Fruit fly (Drosophila melanogaster): ENCODE measurements around the gene aop.

aop gene

DNA sequence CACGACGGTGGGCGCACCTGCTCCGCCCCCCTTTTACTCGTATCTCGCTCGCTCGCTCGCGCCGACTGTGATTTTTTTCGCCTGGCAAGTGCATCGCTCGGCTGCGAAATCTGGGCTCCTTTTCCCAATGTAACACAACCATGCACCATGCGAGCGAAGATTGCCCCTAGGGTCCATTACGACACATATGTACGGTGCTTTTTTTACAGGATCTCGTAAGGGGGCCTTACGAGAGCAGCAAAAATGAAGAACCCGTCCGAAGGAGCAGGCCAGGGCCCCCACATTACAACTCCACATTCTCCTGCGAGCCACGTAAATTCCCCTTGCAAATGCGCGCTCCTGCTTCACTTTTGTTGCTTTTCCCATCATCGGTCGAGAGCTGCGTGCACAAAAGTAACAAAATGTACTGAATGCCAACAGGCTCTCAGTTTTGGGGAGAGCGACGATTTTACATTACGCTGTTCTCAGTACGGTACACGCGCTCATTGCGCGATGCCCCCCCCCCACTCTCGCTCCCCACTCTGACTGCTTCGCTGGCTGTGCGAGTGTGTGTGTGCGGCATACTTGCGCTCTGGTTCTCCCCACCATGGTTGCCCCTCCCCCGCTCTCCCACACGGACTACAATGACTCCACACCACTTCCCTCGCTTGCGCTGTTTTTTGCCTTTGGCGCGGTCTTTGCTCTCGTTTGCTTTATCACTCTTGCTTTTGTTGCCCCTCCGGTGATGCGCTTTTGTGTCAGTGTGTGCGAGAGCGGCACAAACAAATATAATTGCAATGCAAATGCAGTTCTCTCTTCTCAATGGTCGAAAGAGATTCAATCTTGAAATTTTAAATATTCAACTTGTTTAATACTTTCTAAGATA, 24.5 kb upstream of the aop start (continued):
- TF ChIP-seq esn (GFP tag; optimal IDR thresholded peaks at IDR 0.05) (peak; percentile 18), Hr39 (GFP tag; optimal IDR thresholded peaks at IDR 0.05) (no peak), Sox15 (GFP tag; optimal IDR thresholded peaks at IDR 0.05) (no peak), CG6808 (GFP tag; optimal IDR thresholded peaks at IDR 0.05) (peak; percentile 64), OdsH (GFP tag; optimal IDR thresholded peaks at IDR 0.05) (peak; percentile 25), Sox14 (GFP tag; optimal IDR thresholded peaks at IDR 0.05) (peak; percentile 87), CG11294 (GFP tag; IDR thresholded peaks at IDR 0.05) (peak; percentile 24; the same call in 1 of the 2 replicates), eg (GFP tag; IDR thresholded peaks at IDR 0.05) (no peak; the same call in 1 of the 3 replicates), Blimp-1 (GFP tag; optimal IDR thresholded peaks at IDR 0.05) (peak; percentile 99), CG6854 (GFP tag; optimal IDR thresholded peaks at IDR 0.05) (peak; percentile 87), Ets96B (tag; optimal IDR thresholded peaks at IDR 0.05) (peak; percentile 24), acj6 (GFP tag; optimal IDR thresholded peaks at IDR 0.05) (peak; percentile 47), Met (GFP tag; optimal IDR thresholded peaks at IDR 0.05) (peak; percentile 66), Eip93F (GFP tag; optimal IDR thresholded peaks at IDR 0.05) (no peak), Smox (GFP tag; optimal IDR thresholded peaks at IDR 0.05) (no peak), CG32006 (GFP tag; optimal IDR thresholded peaks at IDR 0.05) (peak; percentile 59), CG16779 (tag; optimal IDR thresholded peaks at IDR 0.05) (peak; percentile 39), CG11902 (GFP tag; optimal IDR thresholded peaks at IDR 0.05) (no peak), CG8319 (GFP tag; optimal IDR thresholded peaks at IDR 0.05) (no peak), topi (GFP tag; optimal IDR thresholded peaks at IDR 0.05) (no peak), fd85E (GFP tag; optimal IDR thresholded peaks at IDR 0.05) (peak; percentile 44)

DNA sequence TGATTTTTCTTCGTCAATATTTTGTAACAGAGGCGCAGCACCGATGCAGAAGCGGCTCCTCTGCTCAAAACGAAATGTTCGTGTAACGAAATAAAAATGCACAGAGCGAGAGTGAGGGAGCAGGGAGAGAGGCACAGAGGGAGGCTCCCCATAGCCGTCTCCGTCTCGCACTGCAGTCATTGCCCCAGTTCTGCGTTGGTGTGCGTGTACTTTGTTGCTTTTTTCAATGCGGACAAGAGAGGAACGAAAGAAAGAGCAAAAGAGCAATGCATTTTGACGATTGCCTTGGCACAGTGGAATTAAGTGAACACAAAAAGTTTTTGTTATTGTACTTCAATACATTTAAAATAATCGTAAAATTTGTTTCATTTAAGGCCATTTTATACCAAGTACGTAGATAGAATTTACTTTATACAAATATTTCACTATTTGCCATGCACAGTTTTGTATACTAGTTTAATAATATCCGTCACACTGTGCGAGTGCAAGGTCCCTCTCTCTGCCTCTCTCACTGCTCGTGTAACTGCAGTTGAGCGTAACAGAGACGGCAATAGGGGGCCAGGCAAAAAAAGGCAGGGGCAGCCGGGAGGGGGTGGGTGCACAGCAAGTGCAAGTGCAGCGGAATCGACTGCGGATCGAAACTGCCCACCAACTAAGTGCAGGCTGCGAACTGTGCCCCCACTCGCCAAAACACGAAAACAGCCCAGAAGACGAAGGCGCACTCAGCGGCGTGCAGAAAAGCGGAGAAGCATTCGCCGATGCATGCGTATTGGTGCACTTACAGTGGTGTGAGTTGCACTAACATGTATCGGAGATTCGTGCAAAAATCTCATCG, 23.7 kb upstream of the aop start:
- peak; percentile 100 for TF ChIP-seq Smox (GFP tag; optimal IDR thresholded peaks at IDR 0.05)
- TF ChIP-seq fd59A (GFP tag; optimal IDR thresholded peaks at IDR 0.05) = peak; percentile 99
- peak; percentile 100 for TF ChIP-seq CG15336 (GFP tag; IDR thresholded peaks at IDR 0.05)
- TF ChIP-seq CG8319 (GFP tag; optimal IDR thresholded peaks at IDR 0.05) = peak; percentile 100
- peak; percentile 99 for TF ChIP-seq vri (GFP tag; optimal IDR thresholded peaks at IDR 0.05)
- TF ChIP-seq Eip93F (GFP tag; optimal IDR thresholded peaks at IDR 0.05) = no peak
- peak; percentile 100 for TF ChIP-seq CG6792 (GFP tag; optimal IDR thresholded peaks at IDR 0.05)
- TF ChIP-seq Hr38 (GFP tag; optimal IDR thresholded peaks at IDR 0.05) = peak; percentile 98
- TF ChIP-seq Sox14 (GFP tag; optimal IDR thresholded peaks at IDR 0.05) = peak; percentile 100
- peak; percentile 100 for TF ChIP-seq Eip78C (GFP tag)
- peak; percentile 99 for TF ChIP-seq CG6854 (GFP tag; optimal IDR thresholded peaks at IDR 0.05)
- peak; percentile 100 for TF ChIP-seq esn (GFP tag; optimal IDR thresholded peaks at IDR 0.05)
- TF ChIP-seq ss (GFP tag; optimal IDR thresholded peaks at IDR 0.05) = peak; percentile 100
- TF ChIP-seq Met (GFP tag; optimal IDR thresholded peaks at IDR 0.05) = peak; percentile 100
- peak; percentile 99 for TF ChIP-seq dsx (GFP tag; optimal IDR thresholded peaks at IDR 0.05; ENCODE audit: poor library complexity, severe bottlenecking)
- TF ChIP-seq CG8632 (GFP tag; optimal IDR thresholded peaks at IDR 0.05) = peak; percentile 100
- TF ChIP-seq svp (GFP tag) = peak; percentile 100
- TF ChIP-seq Ets96B (tag; optimal IDR thresholded peaks at IDR 0.05) = peak; percentile 100
- peak; percentile 99 for TF ChIP-seq dac (GFP tag; optimal IDR thresholded peaks at IDR 0.05)
- peak; percentile 100 for TF ChIP-seq CG7368 (GFP tag; optimal IDR thresholded peaks at IDR 0.05)
- peak; percentile 100 for TF ChIP-seq Ets21C (GFP tag; optimal IDR thresholded peaks at IDR 0.05)
- TF ChIP-seq CG11902 (GFP tag; optimal IDR thresholded peaks at IDR 0.05) = peak; percentile 99
- TF ChIP-seq cyc (GFP tag; optimal IDR thresholded peaks at IDR 0.05) = peak; percentile 100
- peak; percentile 99 to 100 for TF ChIP-seq salr (GFP tag; optimal IDR thresholded peaks at IDR 0.05)
- peak; percentile 100 for TF ChIP-seq Hr39 (GFP tag; optimal IDR thresholded peaks at IDR 0.05)
- peak; percentile 100 for TF ChIP-seq CG32006 (GFP tag; optimal IDR thresholded peaks at IDR 0.05)
- TF ChIP-seq eg (GFP tag; IDR thresholded peaks at IDR 0.05) = peak; percentile 100
- TF ChIP-seq Blimp-1 (GFP tag; optimal IDR thresholded peaks at IDR 0.05) = peak; percentile 98
- peak; percentile 100 for TF ChIP-seq CG10631 (GFP tag; optimal IDR thresholded peaks at IDR 0.05)
- TF ChIP-seq CG11294 (GFP tag; IDR thresholded peaks at IDR 0.05) = peak; percentile 100
- peak; percentile 100 for TF ChIP-seq acj6 (GFP tag; optimal IDR thresholded peaks at IDR 0.05)
- TF ChIP-seq CG31627 (GFP tag; optimal IDR thresholded peaks at IDR 0.05) = peak; percentile 100
- peak; percentile 66 for TF ChIP-seq fkh (GFP tag; optimal IDR thresholded peaks at IDR 0.05)
- peak; percentile 100 for TF ChIP-seq Sox102F (GFP tag; optimal IDR thresholded peaks at IDR 0.05)
- TF ChIP-seq CG6808 (GFP tag; optimal IDR thresholded peaks at IDR 0.05) = peak; percentile 99
- peak; percentile 99 for TF ChIP-seq Sox15 (GFP tag; optimal IDR thresholded peaks at IDR 0.05)
- peak; percentile 100 for TF ChIP-seq CG3032 (tag; optimal IDR thresholded peaks at IDR 0.05)
- peak; percentile 99 for TF ChIP-seq CG1621 (tag; optimal IDR thresholded peaks at IDR 0.05)
